Worm (Caenorhabditis elegans): Measurements from ENCODE around the gene sri-65.

sri-65 gene

DNA sequence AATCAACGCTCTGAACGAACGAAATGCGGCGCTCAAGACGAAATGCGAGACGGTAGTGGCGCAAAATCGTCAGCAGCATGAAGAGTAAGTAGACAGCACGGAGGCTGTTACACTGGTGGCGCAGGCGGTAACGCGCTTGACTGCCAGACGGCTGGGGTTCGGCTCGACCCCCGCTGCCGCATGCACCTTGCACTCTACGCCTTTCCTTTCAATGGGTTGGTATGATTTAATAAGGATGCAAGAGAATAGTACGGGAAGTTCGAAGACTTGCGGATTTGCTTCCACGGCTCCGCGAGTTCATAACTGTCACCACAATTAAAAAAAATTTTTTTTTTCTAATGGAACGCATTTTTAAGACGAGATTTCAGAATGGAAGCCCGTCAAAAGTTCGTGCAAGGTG is 18.1 kb downstream of the sri-65 start (continued):
- TF ChIP-seq akir-1 (GFP tag; optimal IDR thresholded peaks at IDR 0.05) = no peak
- peak; percentile 50 for TF ChIP-seq snpc-1.1 (tag; optimal IDR thresholded peaks at IDR 0.05; ENCODE audit: insufficient read depth)
- TF ChIP-seq lin-35 (GFP tag; optimal IDR thresholded peaks at IDR 0.05) = no peak
- TF ChIP-seq ztf-25 (GFP tag; IDR thresholded peaks at IDR 0.05) = peak; percentile 84; the same call in 1 of the 2 replicates
- TF ChIP-seq athp-1 (tag; optimal IDR thresholded peaks at IDR 0.05) = peak; percentile 89
- TF ChIP-seq lir-1 (GFP tag; conservative IDR thresholded peaks at IDR 0.05) = no peak
- TF ChIP-seq egl-44 (GFP tag; IDR thresholded peaks at IDR 0.05) = peak; percentile 92
- 0 out of 2 replicates have a peak, but pooled peaks have one; percentile 35 for TF ChIP-seq aptf-3 (GFP tag; IDR thresholded peaks at IDR 0.05)
- TF ChIP-seq lin-26 (GFP tag; IDR thresholded peaks at IDR 0.05) = peak; percentile 93
- TF ChIP-seq Y56A3A.18 (GFP tag; IDR thresholded peaks at IDR 0.05) = peak; percentile 92
- 0 out of 2 replicates have a peak, but pooled peaks have one; percentile 52 for TF ChIP-seq ceh-91 (GFP tag; IDR thresholded peaks at IDR 0.05)
- peak; percentile 71 for TF ChIP-seq nhr-80 (tag; optimal IDR thresholded peaks at IDR 0.05)
- TF ChIP-seq sdz-38 (tag; optimal IDR thresholded peaks at IDR 0.05) = no peak
- peak; percentile 58 for TF ChIP-seq snpc-3.4 (tag; optimal IDR thresholded peaks at IDR 0.05)
- peak; percentile 93 for TF ChIP-seq ceh-27 (GFP tag; optimal IDR thresholded peaks at IDR 0.05)
- no peak for TF ChIP-seq ceh-40 (GFP tag; IDR thresholded peaks at IDR 0.05)
- peak; percentile 61 for TF ChIP-seq K12H6.12 (tag; optimal IDR thresholded peaks at IDR 0.05)
- TF ChIP-seq ceh-58 (GFP tag; IDR thresholded peaks at IDR 0.05) = no peak
- TF ChIP-seq nfya-1 (tag; optimal IDR thresholded peaks at IDR 0.05; ENCODE audit: borderline replicate concordance, insufficient read depth) = no peak
- TF ChIP-seq egl-18 (GFP tag; IDR thresholded peaks at IDR 0.05) = peak; percentile 61; the same call in 1 of the 2 replicates
- TF ChIP-seq ets-4 (GFP tag; optimal IDR thresholded peaks at IDR 0.05) = peak; percentile 71
- no peak for TF ChIP-seq ZK185.1 (tag; optimal IDR thresholded peaks at IDR 0.05; ENCODE audit: poor library complexity, severe bottlenecking)
- TF ChIP-seq D2030.7 (GFP tag; IDR thresholded peaks at IDR 0.05) = peak; percentile 89
- TF ChIP-seq him-1 (tag; optimal IDR thresholded peaks at IDR 0.05) = peak; percentile 85
- peak; percentile 88 for TF ChIP-seq attf-6 (GFP tag; IDR thresholded peaks at IDR 0.05)
- peak; percentile 95 for TF ChIP-seq nhr-90 (tag; optimal IDR thresholded peaks at IDR 0.05)
- peak; percentile 77 for TF ChIP-seq hmg-1.2 (GFP tag; IDR thresholded peaks at IDR 0.05)
- peak; percentile 83 for TF ChIP-seq Y53G8AR.9 (GFP tag; conservative IDR thresholded peaks at IDR 0.05)
- TF ChIP-seq somi-1 (GFP tag; optimal IDR thresholded peaks at IDR 0.05) = peak; percentile 45
- peak; percentile 90 for TF ChIP-seq ceh-79 (tag; optimal IDR thresholded peaks at IDR 0.05)
- TF ChIP-seq F37B4.10 (GFP tag; IDR thresholded peaks at IDR 0.05) = 0 out of 2 replicates have a peak, but pooled peaks have one; percentile 92
- TF ChIP-seq K11D2.4 (GFP tag; IDR thresholded peaks at IDR 0.05) = peak; percentile 73
- TF ChIP-seq egrh-3 (GFP tag; IDR thresholded peaks at IDR 0.05) = peak; percentile 82
- TF ChIP-seq Y95B8A.8 (GFP tag; IDR thresholded peaks at IDR 0.05) = peak; percentile 87
- TF ChIP-seq attf-5 (GFP tag; optimal IDR thresholded peaks at IDR 0.05) = peak; percentile 83
- peak; percentile 83 for TF ChIP-seq mcd-1 (GFP tag; IDR thresholded peaks at IDR 0.05)
- peak; percentile 89 for TF ChIP-seq repo-1 (tag; optimal IDR thresholded peaks at IDR 0.05)
- TF ChIP-seq Y79H2A.3 (GFP tag; conservative IDR thresholded peaks at IDR 0.05) = 0 out of 2 replicates have a peak, but pooled peaks have one; percentile 58
- no peak for TF ChIP-seq aptf-2 (GFP tag; conservative IDR thresholded peaks at IDR 0.05)
- peak; percentile 49; the same call in 1 of the 2 replicates for TF ChIP-seq ztf-6 (GFP tag; IDR thresholded peaks at IDR 0.05)
- no peak for TF ChIP-seq F55B11.4 (tag; optimal IDR thresholded peaks at IDR 0.05; ENCODE audit: borderline replicate concordance, insufficient read depth)
- TF ChIP-seq F33H1.4 (GFP tag; IDR thresholded peaks at IDR 0.05) = peak; percentile 51
- TF ChIP-seq F49E8.2 (tag; optimal IDR thresholded peaks at IDR 0.05; ENCODE audit: insufficient read depth) = peak; percentile 65
- TF ChIP-seq nhr-120 (GFP tag; IDR thresholded peaks at IDR 0.05) = no peak
- peak; percentile 80 for TF ChIP-seq snpc-4 (GFP tag; optimal IDR thresholded peaks at IDR 0.05)
- TF ChIP-seq snpc-4 (tag; optimal IDR thresholded peaks at IDR 0.05) = peak; percentile 39 to 89 (median 82)
- peak; percentile 87 for TF ChIP-seq F23B12.7 (tag; optimal IDR thresholded peaks at IDR 0.05; ENCODE audit: insufficient read depth)
